Fruit fly (Drosophila melanogaster) whole organism, wandering third instar larva: ENCODE results near the gene Sgs3.

Experiments
- GATAd ChIP-seq: sonication (Bioruptor generic); optimal IDR thresholded peaks from 2 replicates; lab custom pipeline; 2016; ENCODE audit warnings: missing biosample characterization, missing genetic modification characterization
- Hnf4 ChIP-seq: fragments of 200-800 bp; sonication (Bioruptor generic); optimal IDR thresholded peaks from 2 replicates; lab custom pipeline; 2016; ENCODE audit warnings: missing biosample characterization, mild to moderate bottlenecking, missing genetic modification characterization
- Mio ChIP-seq: sonication (Bioruptor generic); optimal IDR thresholded peaks from 2 replicates; lab custom pipeline; 2016; ENCODE audit warnings: missing biosample characterization, missing genetic modification characterization
- Rel ChIP-seq, 2 experiments: fragments of 200-800 bp; sonication (Bioruptor generic) in 1 of 2; optimal IDR thresholded peaks; 2 replicates in 1 of 2; 3 replicates in 1 of 2; lab custom pipeline; 2016 to 2019; ENCODE audit warnings: mild to moderate bottlenecking in 2 of 2, missing biosample characterization in 2 of 2, missing genetic modification characterization in 2 of 2, moderate library complexity in 1 of 2
- Sp1 ChIP-seq: fragments of 200-800 bp; sonication (Bioruptor generic); optimal IDR thresholded peaks from 3 replicates; lab custom pipeline; 2019; ENCODE audit warnings: missing biosample characterization, mild to moderate bottlenecking, missing genetic modification characterization, moderate library complexity
- br ChIP-seq: fragments of 200-800 bp; sonication (Bioruptor generic); optimal IDR thresholded peaks from 2 replicates; lab custom pipeline; 2016; ENCODE audit warnings: missing biosample characterization, missing genetic modification characterization
- ey ChIP-seq: fragments of 200-800 bp; sonication (Bioruptor generic); optimal IDR thresholded peaks from 2 replicates; lab custom pipeline; 2016; ENCODE audit warnings: missing biosample characterization, missing genetic modification characterization
- h ChIP-seq: fragments of 200-800 bp; sonication (Bioruptor generic); optimal IDR thresholded peaks from 3 replicates; lab custom pipeline; 2016; ENCODE audit warnings: missing biosample characterization, mild to moderate bottlenecking, missing genetic modification characterization
- pan ChIP-seq: fragments of >200 bp; optimal IDR thresholded peaks from 2 replicates; lab custom pipeline; 2017
- usp ChIP-seq: fragments of >200 bp; optimal IDR thresholded peaks from 2 replicates; lab custom pipeline; 2017; ENCODE audit warnings: missing biosample characterization, missing genetic modification characterization

DNA sequence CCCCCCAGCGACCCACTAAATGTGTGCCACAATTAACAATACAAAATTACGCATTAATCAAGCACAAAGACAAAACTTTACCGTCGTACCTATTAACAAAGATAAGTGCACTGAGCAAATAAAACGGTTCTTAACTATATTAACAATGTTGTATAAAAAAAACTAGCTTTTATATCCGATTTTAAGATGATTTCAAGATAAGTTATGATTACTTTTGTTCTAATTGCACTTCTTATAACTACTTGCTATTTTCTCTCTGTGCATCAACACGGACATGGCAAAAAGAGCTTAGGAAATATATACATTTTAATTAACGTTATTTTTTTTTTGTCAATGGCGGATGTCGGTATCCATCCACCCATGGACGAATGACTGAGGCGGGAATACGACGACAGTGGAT, 24.1 kb downstream of the Sgs3 start:
- TF ChIP-seq ey: no peak
- no peak for TF ChIP-seq pan (lab: Kevin White, UChicago)
- no peak for TF ChIP-seq GATAd (GFP tag; lab: Kevin White, UChicago)
- TF ChIP-seq Mio (GFP tag; lab: Kevin White, UChicago): no peak
- TF ChIP-seq usp: no peak
- TF ChIP-seq Sp1 (GFP tag; lab: Kevin White, UChicago): no peak
- TF ChIP-seq Hnf4 (GFP tag; lab: Kevin White, UChicago): no peak
- no peak for TF ChIP-seq Rel (GFP tag; optimal IDR thresholded peaks at IDR 0.05; lab: Kevin White, UChicago)
- no peak for TF ChIP-seq Rel (tag; optimal IDR thresholded peaks at IDR 0.05; lab: Kevin White, UChicago)
- peak; percentile 36 for TF ChIP-seq h (GFP tag; lab: Kevin White, UChicago)
- no peak for TF ChIP-seq br (GFP tag; lab: Kevin White, UChicago)
